Fruit fly (Drosophila melanogaster): ENCODE results near the gene atms.

atms gene

DNA sequence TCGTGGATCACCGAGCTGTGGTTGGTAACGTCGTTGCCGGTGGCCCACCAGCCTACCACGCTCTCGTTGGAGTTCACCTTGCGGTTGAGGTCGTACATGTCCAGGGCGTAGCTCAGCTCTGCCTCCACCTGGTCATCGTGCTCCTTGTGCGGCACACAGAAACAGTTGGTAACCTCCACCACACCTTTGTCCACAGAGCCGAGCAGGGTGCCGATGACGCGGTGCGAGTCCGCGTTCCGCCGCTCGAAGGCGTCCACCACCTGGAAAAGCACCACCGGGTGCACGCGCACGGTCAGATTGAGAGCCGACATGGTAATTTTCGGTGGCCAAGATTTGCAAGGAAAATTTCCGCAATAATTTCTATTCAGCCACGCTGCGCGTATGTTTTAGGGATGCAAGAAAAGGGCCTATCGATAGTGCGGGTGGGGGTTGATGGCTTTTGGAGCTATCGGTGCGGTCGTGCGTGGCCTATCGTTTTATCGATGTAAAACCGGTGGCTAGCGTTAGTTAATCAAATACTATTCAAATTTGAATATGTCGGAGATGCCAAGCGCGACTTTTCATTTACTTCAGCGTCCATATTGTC, 36.0 kb upstream of the atms start, which contains the start of gene eIF3f1 (continued):
- no peak for TF ChIP-seq CG18619 (GFP tag; optimal IDR thresholded peaks at IDR 0.05)
- no peak for TF ChIP-seq Nf-YB (GFP tag; optimal IDR thresholded peaks at IDR 0.05)
- peak; percentile 98 for TF ChIP-seq unc-4 (GFP tag; IDR thresholded peaks at IDR 0.05; ENCODE audit: partially characterized antibody)
- TF ChIP-seq Dfd (GFP tag; optimal IDR thresholded peaks at IDR 0.05): no peak
- TF ChIP-seq nom (GFP tag; optimal IDR thresholded peaks at IDR 0.05): no peak
- TF ChIP-seq stwl (tag; optimal IDR thresholded peaks at IDR 0.05): peak; percentile 87
- TF ChIP-seq Doc3 (GFP tag; IDR thresholded peaks at IDR 0.05; ENCODE audit: partially characterized antibody): peak; percentile 96
- TF ChIP-seq CG43689 (GFP tag; IDR thresholded peaks at IDR 0.05): no peak
- TF ChIP-seq wdn (GFP tag; IDR thresholded peaks at IDR 0.05): no peak
- no peak for TF ChIP-seq ewg (GFP tag; optimal IDR thresholded peaks at IDR 0.05)
- TF ChIP-seq kah (GFP tag; optimal IDR thresholded peaks at IDR 0.05): no peak
- TF ChIP-seq Optix (GFP tag; IDR thresholded peaks at IDR 0.05): no peak
- no peak for TF ChIP-seq CG9817 (tag; optimal IDR thresholded peaks at IDR 0.05)
- TF ChIP-seq CG2116 (GFP tag; optimal IDR thresholded peaks at IDR 0.05): peak; percentile 98
- TF ChIP-seq ttk (GFP tag; IDR thresholded peaks at IDR 0.05): no peak
- TF ChIP-seq CG33213 (GFP tag; optimal IDR thresholded peaks at IDR 0.05): peak; percentile 9
- TF ChIP-seq CG8089 (GFP tag; optimal IDR thresholded peaks at IDR 0.05): no peak
- TF ChIP-seq grn (GFP tag; optimal IDR thresholded peaks at IDR 0.05): no peak
- no peak for TF ChIP-seq CG7372 (GFP tag; IDR thresholded peaks at IDR 0.05)
- TF ChIP-seq tna (GFP tag; IDR thresholded peaks at IDR 0.05; ENCODE audit: partially characterized antibody): peak; percentile 99
- peak; percentile 99 for TF ChIP-seq mld (GFP tag; IDR thresholded peaks at IDR 0.05; ENCODE audit: partially characterized antibody)
- peak; percentile 51 for TF ChIP-seq gfzf (GFP tag; optimal IDR thresholded peaks at IDR 0.05)
- peak; percentile 98 for TF ChIP-seq klu (GFP tag; IDR thresholded peaks at IDR 0.05)
- no peak for TF ChIP-seq CG8944 (GFP tag; optimal IDR thresholded peaks at IDR 0.05)
- TF ChIP-seq Aef1 (GFP tag; IDR thresholded peaks at IDR 0.05): no peak
- TF ChIP-seq CG7271 (tag; optimal IDR thresholded peaks at IDR 0.05): no peak
- TF ChIP-seq Gug (GFP tag; IDR thresholded peaks at IDR 0.05): no peak; the same call in 3 of the 4 replicates
- TF ChIP-seq p53 (GFP tag; optimal IDR thresholded peaks at IDR 0.05): peak; percentile 65
- TF ChIP-seq ssp (GFP tag; IDR thresholded peaks at IDR 0.05): no peak
- TF ChIP-seq hbn (GFP tag; IDR thresholded peaks at IDR 0.05; ENCODE audit: partially characterized antibody): peak; percentile 98
- TF ChIP-seq CG17359 (tag; optimal IDR thresholded peaks at IDR 0.05): no peak
- TF ChIP-seq br (optimal IDR thresholded peaks at IDR 0.05): no peak
- no peak for TF ChIP-seq kay (GFP tag; optimal IDR thresholded peaks at IDR 0.05)
- no peak for TF ChIP-seq CG14965 (GFP tag; optimal IDR thresholded peaks at IDR 0.05; ENCODE audit: borderline replicate concordance)
- TF ChIP-seq Lpt (GFP tag; optimal IDR thresholded peaks at IDR 0.05): no peak
- TF ChIP-seq Vsx1 (GFP tag; optimal IDR thresholded peaks at IDR 0.05): no peak
- no peak for TF ChIP-seq chif (GFP tag; optimal IDR thresholded peaks at IDR 0.05)
- TF ChIP-seq bowl (GFP tag; IDR thresholded peaks at IDR 0.05): no peak
- peak; percentile 24 for TF ChIP-seq CG6683 (GFP tag; optimal IDR thresholded peaks at IDR 0.05)
- peak; percentile 98 for TF ChIP-seq MESR4 (GFP tag; optimal IDR thresholded peaks at IDR 0.05)
- no peak for TF ChIP-seq fru (optimal IDR thresholded peaks at IDR 0.05)
- TF ChIP-seq hth (optimal IDR thresholded peaks at IDR 0.05): no peak
- TF ChIP-seq tap (tag; optimal IDR thresholded peaks at IDR 0.05): no peak
- no peak for TF ChIP-seq NC2α (GFP tag; optimal IDR thresholded peaks at IDR 0.05)
- peak; percentile 47 for TF ChIP-seq CG9797 (GFP tag; optimal IDR thresholded peaks at IDR 0.05)
- no peak for TF ChIP-seq Atf-2 (GFP tag; optimal IDR thresholded peaks at IDR 0.05)
- TF ChIP-seq insv (GFP tag; optimal IDR thresholded peaks at IDR 0.05): no peak
- peak; percentile 42 for TF ChIP-seq pb (GFP tag; optimal IDR thresholded peaks at IDR 0.05)
- no peak for TF ChIP-seq CG1792 (GFP tag; optimal IDR thresholded peaks at IDR 0.05)
- TF ChIP-seq Myb (GFP tag; optimal IDR thresholded peaks at IDR 0.05): peak; percentile 97
- no peak for TF ChIP-seq ems (GFP tag; optimal IDR thresholded peaks at IDR 0.05)
- peak; percentile 42 for TF ChIP-seq mam (GFP tag; optimal IDR thresholded peaks at IDR 0.05)
